Worm (Caenorhabditis elegans) whole organism, L4 larva: Measurements from ENCODE around the gene C17H12.12.

Experiments used
- Y48G9A.11 ChIP-seq: fragments of 200-800 bp; sonication (Bioruptor generic); IDR thresholded peaks from 2 replicates; pipeline ENCODE4 v1.3.6; 2022; ENCODE audit warnings: missing genetic modification reagents, missing genetic modification characterization, missing compliant biosample characterization
- ama-1 ChIP-seq: fragments of 150-350 bp; optimal IDR thresholded peaks from 2 replicates; lab custom pipeline; 2014; ENCODE audit warnings: inconsistent platforms, mixed read lengths
- lim-7 ChIP-seq: fragments of 200-800 bp; sonication (Bioruptor generic); IDR thresholded peaks from 2 replicates; pipeline ENCODE4 v1.3.6; 2022; ENCODE audit warnings: missing genetic modification characterization, missing compliant biosample characterization
- lin-39 ChIP-seq: fragments of 150-350 bp; optimal IDR thresholded peaks from 2 replicates; lab custom pipeline; 2014; ENCODE audit warnings: missing biosample characterization, missing genetic modification reagents, missing genetic modification characterization
- nhr-25 ChIP-seq: sonication (generic microtip); optimal IDR thresholded peaks from 2 replicates; lab custom pipeline; 2017; ENCODE audit warnings: missing genetic modification characterization, mild to moderate bottlenecking, missing compliant biosample characterization, antibody characterized with exemption, moderate library complexity, borderline replicate concordance; ENCODE audit not compliant: insufficient read depth
- nhr-28 ChIP-seq: fragments of 150-350 bp; optimal IDR thresholded peaks from 2 replicates; lab custom pipeline; 2014; ENCODE audit warnings: missing biosample characterization, missing genetic modification characterization
- nhr-77 ChIP-seq: fragments of 150-350 bp; optimal IDR thresholded peaks from 2 replicates; lab custom pipeline; 2014; ENCODE audit warnings: missing biosample characterization, missing genetic modification characterization
- pha-4 ChIP-seq, 2 experiments: fragments of 150-350 bp in 1 of 2; fragments of 200-800 bp in 1 of 2; sonication (Bioruptor generic) in 1 of 2; IDR thresholded peaks in 1 of 2; optimal IDR thresholded peaks in 1 of 2; 2 replicates each; pipeline versions ENCODE4 v1.3.6 to Lab custom; 2014 to 2022; ENCODE audit warnings: missing genetic modification characterization in 2 of 2, missing genetic modification reagents in 2 of 2, missing biosample characterization in 1 of 2, missing compliant biosample characterization in 1 of 2
- skn-1 ChIP-seq: fragments of 150-350 bp; optimal IDR thresholded peaks from 2 replicates; lab custom pipeline; 2014; ENCODE audit warnings: missing biosample characterization, missing genetic modification characterization
- snpc-1.2 ChIP-seq: fragments of 200-800 bp; sonication (Bioruptor generic); IDR thresholded peaks from 2 replicates; pipeline ENCODE4 v1.3.6; 2022; ENCODE audit warnings: missing genetic modification reagents, missing genetic modification characterization, missing compliant biosample characterization
- zip-2 ChIP-seq: fragments of 150-350 bp; optimal IDR thresholded peaks from 2 replicates; lab custom pipeline; 2014; ENCODE audit warnings: missing biosample characterization, missing genetic modification characterization

DNA sequence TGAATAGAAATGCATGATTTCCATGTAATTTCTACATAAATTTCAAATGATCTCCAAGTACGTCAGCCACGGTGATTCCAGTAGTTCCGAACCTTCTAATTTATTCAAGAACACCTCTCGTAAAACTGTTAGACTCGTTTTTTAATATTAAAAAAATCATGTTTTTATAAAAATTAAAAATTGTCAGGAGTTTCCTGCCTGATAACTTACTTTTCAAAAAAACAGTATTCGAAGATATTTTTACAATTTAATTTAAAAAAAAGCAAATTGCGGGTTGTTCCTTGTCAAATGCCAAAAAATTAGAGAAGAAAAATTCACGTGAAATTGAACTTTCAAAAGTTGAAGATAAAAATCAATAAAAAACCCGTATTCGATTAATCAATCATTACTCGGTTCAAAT, at the start of gene C17H12.12, which contains the start of gene C17H12.3:
- TF ChIP-seq pha-4 (GFP tag; IDR thresholded peaks at IDR 0.05; lab: Robert Waterston, UW) (no peak), pha-4 (tag; optimal IDR thresholded peaks at IDR 0.05; lab: Kevin White, UChicago) (no peak), ama-1 (lab: Kevin White, UChicago) (no peak), nhr-28 (tag; lab: Kevin White, UChicago) (no peak), skn-1 (tag; lab: Kevin White, UChicago) (no peak), Y48G9A.11 (GFP tag; lab: Robert Waterston, UW) (no peak), zip-2 (tag; lab: Kevin White, UChicago) (no peak), lim-7 (GFP tag; lab: Robert Waterston, UW) (no peak), lin-39 (tag; lab: Kevin White, UChicago) (no peak), nhr-25 (tag; lab: Kevin White, UChicago) (no peak), nhr-77 (tag; lab: Kevin White, UChicago) (no peak), snpc-1.2 (GFP tag; lab: Robert Waterston, UW) (no peak)
